Worm (Caenorhabditis elegans) whole organism, L4/young adult: ENCODE results near the gene ace-4.

Experiments
- dao-5 ChIP-seq: sonication (generic microtip); optimal IDR thresholded peaks from 2 replicates; lab custom pipeline; 2016; ENCODE audit warnings: missing genotype, missing genetic modification characterization, moderate library complexity, missing compliant biosample characterization
- him-1 ChIP-seq: sonication (generic microtip); optimal IDR thresholded peaks from 2 replicates; lab custom pipeline; 2016; ENCODE audit warnings: missing genotype, missing genetic modification reagents, missing genetic modification characterization, missing compliant biosample characterization

DNA sequence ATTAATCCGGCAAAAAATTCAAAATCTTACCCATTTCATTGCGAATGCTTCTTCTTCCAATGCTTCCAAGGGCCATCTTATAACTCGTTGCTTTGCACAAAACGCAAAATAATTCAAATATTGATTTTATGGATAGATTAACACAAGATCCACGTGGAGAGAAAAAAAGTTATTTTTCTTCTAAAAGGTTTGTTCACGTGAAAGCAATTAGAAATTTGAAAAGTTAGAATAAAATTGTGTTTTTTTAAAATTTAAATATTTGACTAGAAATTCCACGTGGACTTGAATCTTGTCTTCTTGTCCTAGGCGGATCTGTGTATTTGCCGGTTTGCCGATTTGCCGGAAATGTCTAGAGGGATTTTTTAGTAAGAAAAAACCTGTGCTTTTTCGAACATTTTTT lies 22.7 kb upstream of the ace-4 start, which contains the start of gene Y48B6A.5:
- TF ChIP-seq him-1 (tag; lab: Kevin White, UChicago) (no peak), dao-5 (tag; lab: Kevin White, UChicago) (no peak)
